Fruit fly (Drosophila melanogaster) whole organism, prepupa: ENCODE results near the gene CG46320.

Source experiments
- Blimp-1 ChIP-seq: fragments of 200-800 bp; sonication (Bioruptor generic); optimal IDR thresholded peaks from 3 replicates; lab custom pipeline; 2017; ENCODE audit warnings: missing biosample characterization, missing genetic modification characterization, mild to moderate bottlenecking, moderate library complexity, missing genetic modification reagents
- CG10631 ChIP-seq: fragments of 200-800 bp; sonication (Bioruptor generic); optimal IDR thresholded peaks from 2 replicates; lab custom pipeline; 2016; ENCODE audit warnings: missing biosample characterization, missing genetic modification characterization
- CG10669 ChIP-seq: fragments of 200-800 bp; sonication (Bioruptor generic); optimal IDR thresholded peaks from 3 replicates; lab custom pipeline; 2018; ENCODE audit warnings: missing biosample characterization, mild to moderate bottlenecking, missing genetic modification characterization, moderate library complexity
- CG11294 ChIP-seq: fragments of 200-800 bp; sonication (Bioruptor generic); IDR thresholded peaks from 2 replicates; pipeline ENCODE4 v1.3.6; 2022; ENCODE audit warnings: missing biosample characterization, missing genetic modification characterization
- CG11762 ChIP-seq: fragments of 200-800 bp; sonication (Bioruptor generic); optimal IDR thresholded peaks from 3 replicates; lab custom pipeline; 2016; ENCODE audit warnings: missing biosample characterization, missing genetic modification characterization; ENCODE audit not compliant: insufficient read depth
- CG11902 ChIP-seq: fragments of 200-800 bp; sonication (Bioruptor generic); optimal IDR thresholded peaks from 3 replicates; lab custom pipeline; 2016; ENCODE audit warnings: missing biosample characterization, missing genetic modification characterization
- CG15336 ChIP-seq: fragments of 200-800 bp; sonication (Bioruptor generic); IDR thresholded peaks from 2 replicates; pipeline ENCODE4 v1.3.6; 2022; ENCODE audit warnings: missing biosample characterization, missing genetic modification characterization
- CG31627 ChIP-seq: fragments of 200-800 bp; sonication (Bioruptor generic); optimal IDR thresholded peaks from 3 replicates; lab custom pipeline; 2016; ENCODE audit warnings: missing biosample characterization, missing genetic modification characterization
- CG32006 ChIP-seq: fragments of 200-800 bp; sonication (Bioruptor generic); optimal IDR thresholded peaks from 3 replicates; lab custom pipeline; 2017; ENCODE audit warnings: missing biosample characterization, mild to moderate bottlenecking, missing genetic modification characterization
- CG34406 ChIP-seq: fragments of 200-800 bp; sonication (Bioruptor generic); optimal IDR thresholded peaks from 3 replicates; lab custom pipeline; 2016; ENCODE audit warnings: missing biosample characterization, missing genetic modification characterization
- CG4318 ChIP-seq: fragments of 200-800 bp; sonication (Bioruptor generic); optimal IDR thresholded peaks from 3 replicates; lab custom pipeline; 2017; ENCODE audit warnings: missing biosample characterization, mild to moderate bottlenecking, missing genetic modification characterization
- CG6163 ChIP-seq: fragments of 200-800 bp; sonication (Bioruptor generic); IDR thresholded peaks from 3 replicates; pipeline ENCODE4 v1.3.6; 2022; ENCODE audit warnings: missing biosample characterization, missing genetic modification characterization
- CG6276 ChIP-seq: fragments of 200-800 bp; sonication (Bioruptor generic); optimal IDR thresholded peaks from 2 replicates; lab custom pipeline; 2017; ENCODE audit warnings: missing biosample characterization, mild to moderate bottlenecking, missing genetic modification characterization
- CG6792 ChIP-seq: fragments of 200-800 bp; sonication (Bioruptor generic); optimal IDR thresholded peaks from 3 replicates; lab custom pipeline; 2016; ENCODE audit warnings: missing biosample characterization, missing genetic modification characterization
- CG6854 ChIP-seq: fragments of 200-800 bp; sonication (Bioruptor generic); optimal IDR thresholded peaks from 2 replicates; lab custom pipeline; 2017; ENCODE audit warnings: missing biosample characterization, mild to moderate bottlenecking, missing genetic modification characterization
- CG7368 ChIP-seq: fragments of 200-800 bp; sonication (Bioruptor generic); optimal IDR thresholded peaks from 3 replicates; lab custom pipeline; 2016; ENCODE audit warnings: missing biosample characterization, missing genetic modification characterization
- CG8119 ChIP-seq: fragments of 200-800 bp; sonication (Bioruptor generic); IDR thresholded peaks from 3 replicates; pipeline ENCODE4 v1.3.6; 2022; ENCODE audit warnings: missing biosample characterization, missing genetic modification characterization
- CG8319 ChIP-seq: fragments of 200-800 bp; sonication (Bioruptor generic); optimal IDR thresholded peaks from 3 replicates; lab custom pipeline; 2016; ENCODE audit warnings: missing biosample characterization, missing genetic modification characterization
- CG9139 ChIP-seq: fragments of 200-800 bp; sonication (Bioruptor generic); optimal IDR thresholded peaks from 3 replicates; lab custom pipeline; 2017; ENCODE audit warnings: missing biosample characterization, mild to moderate bottlenecking, missing genetic modification characterization
- Eip75B ChIP-seq: fragments of 200-800 bp; sonication (Bioruptor generic); optimal IDR thresholded peaks from 3 replicates; lab custom pipeline; 2016; ENCODE audit warnings: missing biosample characterization, missing genetic modification characterization
- Eip78C ChIP-seq: fragments of 200-800 bp; sonication (Bioruptor generic); peaks from one replicate; lab custom pipeline; 2016; ENCODE audit warnings: missing biosample characterization, missing genetic modification characterization
- Eip93F ChIP-seq: fragments of 200-800 bp; sonication (Bioruptor generic); optimal IDR thresholded peaks from 2 replicates; lab custom pipeline; 2016; ENCODE audit warnings: missing biosample characterization, mild to moderate bottlenecking, missing genetic modification characterization
- Ets21C ChIP-seq: fragments of 200-800 bp; sonication (Bioruptor generic); optimal IDR thresholded peaks from 3 replicates; lab custom pipeline; 2016; ENCODE audit warnings: missing biosample characterization, missing genetic modification characterization
- Hr39 ChIP-seq: fragments of 200-800 bp; sonication (Bioruptor generic); optimal IDR thresholded peaks from 2 replicates; lab custom pipeline; 2016; ENCODE audit warnings: missing biosample characterization, missing genetic modification characterization
- Hr4 ChIP-seq: fragments of 200-800 bp; sonication (Bioruptor generic); optimal IDR thresholded peaks from 3 replicates; lab custom pipeline; 2016; ENCODE audit warnings: missing biosample characterization, missing genetic modification characterization
- Met ChIP-seq: fragments of 200-800 bp; sonication (Bioruptor generic); optimal IDR thresholded peaks from 3 replicates; lab custom pipeline; 2016; ENCODE audit warnings: missing biosample characterization, missing genetic modification characterization
- OdsH ChIP-seq: fragments of 200-800 bp; sonication (Bioruptor generic); optimal IDR thresholded peaks from 3 replicates; lab custom pipeline; 2016; ENCODE audit warnings: missing biosample characterization, missing genetic modification characterization
- Smox ChIP-seq: fragments of 200-800 bp; sonication (Bioruptor generic); optimal IDR thresholded peaks from 3 replicates; lab custom pipeline; 2016; ENCODE audit warnings: missing biosample characterization, missing genetic modification characterization
- Sox102F ChIP-seq: fragments of 200-800 bp; sonication (Bioruptor generic); optimal IDR thresholded peaks from 2 replicates; lab custom pipeline; 2016; ENCODE audit warnings: missing biosample characterization, mild to moderate bottlenecking, missing genetic modification characterization
- Sox14 ChIP-seq: fragments of 200-800 bp; sonication (Bioruptor generic); optimal IDR thresholded peaks from 3 replicates; lab custom pipeline; 2016; ENCODE audit warnings: missing biosample characterization, missing genetic modification characterization
- achi ChIP-seq: fragments of 200-800 bp; sonication (Bioruptor generic); optimal IDR thresholded peaks from 3 replicates; lab custom pipeline; 2016; ENCODE audit warnings: missing biosample characterization, missing genetic modification characterization
- acj6 ChIP-seq: fragments of 200-800 bp; sonication (Bioruptor generic); optimal IDR thresholded peaks from 3 replicates; lab custom pipeline; 2016; ENCODE audit warnings: missing biosample characterization, missing genetic modification characterization
- cyc ChIP-seq: fragments of 200-800 bp; sonication (Bioruptor generic); optimal IDR thresholded peaks from 3 replicates; lab custom pipeline; 2016; ENCODE audit warnings: missing biosample characterization, missing genetic modification characterization
- dac ChIP-seq: fragments of 200-800 bp; sonication (Bioruptor generic); optimal IDR thresholded peaks from 2 replicates; lab custom pipeline; 2017; ENCODE audit warnings: missing biosample characterization, mild to moderate bottlenecking, missing genetic modification characterization
- eg ChIP-seq: fragments of 200-800 bp; sonication (Bioruptor generic); IDR thresholded peaks from 3 replicates; pipeline ENCODE4 v1.3.6; 2022; ENCODE audit warnings: missing biosample characterization, missing genetic modification characterization
- esn ChIP-seq: fragments of 200-800 bp; sonication (Bioruptor generic); optimal IDR thresholded peaks from 2 replicates; lab custom pipeline; 2016; ENCODE audit warnings: missing biosample characterization, mild to moderate bottlenecking, missing genetic modification characterization, moderate library complexity
- fd59A ChIP-seq: fragments of 200-800 bp; sonication (Bioruptor generic); optimal IDR thresholded peaks from 2 replicates; lab custom pipeline; 2017; ENCODE audit warnings: missing biosample characterization, mild to moderate bottlenecking, missing genetic modification characterization, missing genetic modification reagents
- lz ChIP-seq: fragments of 200-800 bp; sonication (Bioruptor generic); optimal IDR thresholded peaks from 3 replicates; lab custom pipeline; 2016; ENCODE audit warnings: missing biosample characterization, missing genetic modification characterization
- net ChIP-seq: fragments of 200-800 bp; sonication (Bioruptor generic); optimal IDR thresholded peaks from 3 replicates; lab custom pipeline; 2016; ENCODE audit warnings: missing biosample characterization, missing genetic modification characterization
- pdm3 ChIP-seq: fragments of 200-800 bp; sonication (Bioruptor generic); optimal IDR thresholded peaks from 3 replicates; lab custom pipeline; 2016; ENCODE audit warnings: missing biosample characterization, missing genetic modification characterization
- salr ChIP-seq, 2 experiments: fragments of 200-800 bp; sonication (Bioruptor generic); optimal IDR thresholded peaks; 3 replicates each; lab custom pipeline; 2016 to 2018; ENCODE audit warnings: missing biosample characterization in 2 of 2, missing genetic modification characterization in 2 of 2, mild to moderate bottlenecking in 1 of 2
- svp ChIP-seq: fragments of 200-800 bp; sonication (Bioruptor generic); peaks from one replicate; lab custom pipeline; 2016; ENCODE audit warnings: missing biosample characterization, missing genetic modification characterization
- topi ChIP-seq: fragments of 200-800 bp; sonication (Bioruptor generic); optimal IDR thresholded peaks from 3 replicates; lab custom pipeline; 2016; ENCODE audit warnings: missing biosample characterization, missing genetic modification characterization
- vri ChIP-seq: fragments of 200-800 bp; sonication (Bioruptor generic); optimal IDR thresholded peaks from 3 replicates; lab custom pipeline; 2016; ENCODE audit warnings: missing biosample characterization, mild to moderate bottlenecking, missing genetic modification characterization

The CG46320 gene

dm6 chr3L:5623296-5623695, 40.6 kb upstream of the CG46320 start:
- TF ChIP-seq Blimp-1 (peak; percentile 89), Hr4 (GFP tag; lab: Kevin White, UChicago) (no peak), topi (no peak), CG11902 (GFP tag; lab: Kevin White, UChicago) (no peak), vri (GFP tag; lab: Kevin White, UChicago) (peak; percentile 2), CG6792 (GFP tag; lab: Kevin White, UChicago) (no peak), CG34406 (GFP tag; lab: Kevin White, UChicago) (no peak), CG11762 (GFP tag; lab: Kevin White, UChicago) (no peak), esn (no peak), fd59A (GFP tag; lab: Kevin White, UChicago) (no peak)

DNA sequence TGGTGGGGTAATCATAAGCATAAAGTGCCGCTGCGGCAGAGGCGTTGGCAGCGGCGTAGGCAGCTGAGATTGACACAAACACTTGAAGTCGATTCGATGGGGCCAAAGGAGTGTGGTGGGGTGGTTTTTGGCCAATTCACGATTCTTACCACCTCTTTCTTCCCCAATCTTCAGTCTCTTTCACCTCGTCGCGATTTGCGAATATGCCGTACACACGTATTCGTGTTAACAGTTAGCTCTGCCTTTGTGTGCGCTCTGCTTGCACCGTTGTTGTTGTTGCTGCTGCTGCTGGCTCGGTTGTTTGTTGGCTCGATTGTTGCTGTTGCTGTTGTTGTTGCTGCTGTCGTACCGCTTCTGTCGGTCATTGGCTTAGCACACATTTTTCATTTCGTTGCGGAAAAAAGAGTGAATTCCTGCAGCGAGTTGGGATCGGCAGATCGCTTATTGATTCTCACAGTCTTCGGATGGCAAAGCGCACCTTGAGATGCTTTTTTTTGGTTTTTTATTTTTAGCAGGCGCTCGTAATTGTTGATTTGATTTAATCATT, 38.7 kb upstream of the CG46320 start:
- TF ChIP-seq Met (GFP tag; lab: Kevin White, UChicago): peak; percentile 27
- no peak for TF ChIP-seq fd59A (GFP tag; lab: Kevin White, UChicago)
- peak; percentile 12 for TF ChIP-seq Eip78C (GFP tag; lab: Kevin White, UChicago)
- no peak for TF ChIP-seq CG6792 (GFP tag; lab: Kevin White, UChicago)
- TF ChIP-seq Ets21C (GFP tag; lab: Kevin White, UChicago): no peak
- TF ChIP-seq svp (GFP tag; lab: Kevin White, UChicago): peak; percentile 16
- no peak for TF ChIP-seq cyc (GFP tag; lab: Kevin White, UChicago)
- TF ChIP-seq Sox102F (GFP tag; lab: Kevin White, UChicago): peak; percentile 17
- TF ChIP-seq lz: no peak
- TF ChIP-seq Eip75B (GFP tag; lab: Kevin White, UChicago): peak; percentile 1
- no peak for TF ChIP-seq CG6276 (GFP tag; lab: Kevin White, UChicago)
- peak; percentile 2 for TF ChIP-seq Sox14 (GFP tag; lab: Kevin White, UChicago)
- TF ChIP-seq net (GFP tag; lab: Kevin White, UChicago): no peak
- TF ChIP-seq CG15336 (GFP tag; lab: Robert Waterston, UW): no peak
- peak; percentile 99 for TF ChIP-seq Blimp-1
- no peak for TF ChIP-seq CG11902 (GFP tag; lab: Kevin White, UChicago)
- peak; percentile 65 for TF ChIP-seq CG6854 (GFP tag; lab: Kevin White, UChicago)
- TF ChIP-seq eg (GFP tag; lab: Robert Waterston, UW): peak; percentile 36; the same call in 1 of the 3 replicates
- no peak for TF ChIP-seq CG11294 (GFP tag; lab: Robert Waterston, UW)

DNA sequence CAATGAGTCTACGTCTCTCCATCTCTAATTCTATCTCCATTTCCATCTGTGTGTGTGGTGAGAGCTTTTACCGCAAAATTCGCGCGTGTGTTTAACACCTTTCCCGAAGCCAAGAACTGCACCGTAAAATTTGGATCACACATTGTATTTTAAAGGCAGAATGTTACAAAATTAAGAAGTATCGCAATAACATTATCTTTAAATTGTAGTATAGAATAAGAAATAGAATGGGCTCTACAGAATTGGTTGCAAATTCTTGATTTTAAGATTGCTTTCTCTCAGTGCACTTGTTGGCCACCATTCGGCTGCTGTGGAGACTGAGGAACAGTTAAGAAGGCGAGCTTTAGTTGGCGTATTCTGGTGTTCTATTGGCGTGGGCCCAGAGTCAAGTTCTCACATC, 37.5 kb upstream of the CG46320 start:
- TF ChIP-seq cyc (GFP tag; lab: Kevin White, UChicago): peak; percentile 34
- no peak for TF ChIP-seq Eip93F (GFP tag; lab: Kevin White, UChicago)
- TF ChIP-seq esn: peak; percentile 39
- TF ChIP-seq Smox (GFP tag; lab: Kevin White, UChicago): peak; percentile 34
- TF ChIP-seq CG9139: no peak
- TF ChIP-seq CG10631 (GFP tag; lab: Kevin White, UChicago): peak; percentile 26
- peak; percentile 73 for TF ChIP-seq CG6276 (GFP tag; lab: Kevin White, UChicago)
- peak; percentile 24 for TF ChIP-seq Eip78C (GFP tag; lab: Kevin White, UChicago)
- peak; percentile 44 for TF ChIP-seq CG31627 (GFP tag; lab: Kevin White, UChicago)
- peak; percentile 2 for TF ChIP-seq Ets21C (GFP tag; lab: Kevin White, UChicago)
- TF ChIP-seq OdsH (GFP tag; lab: Kevin White, UChicago): peak; percentile 57
- peak; percentile 83 for TF ChIP-seq CG32006
- peak; percentile 55 for TF ChIP-seq Hr39 (GFP tag; lab: Kevin White, UChicago)
- peak; percentile 60 for TF ChIP-seq topi
- peak; percentile 47 for TF ChIP-seq dac (GFP tag; lab: Kevin White, UChicago)
- TF ChIP-seq CG6163: peak; percentile 73
- no peak for TF ChIP-seq CG11294 (GFP tag; lab: Robert Waterston, UW)
- no peak for TF ChIP-seq CG8319
- peak; percentile 70 for TF ChIP-seq eg (GFP tag; lab: Robert Waterston, UW)
- peak; percentile 83 for TF ChIP-seq CG15336 (GFP tag; lab: Robert Waterston, UW)
- no peak for TF ChIP-seq CG7368 (GFP tag; lab: Kevin White, UChicago)
- peak; percentile 63 for TF ChIP-seq achi (GFP tag; lab: Kevin White, UChicago)
- TF ChIP-seq Eip75B (GFP tag; lab: Kevin White, UChicago): peak; percentile 2
- peak; percentile 25 for TF ChIP-seq acj6
- peak; percentile 65 for TF ChIP-seq Sox14 (GFP tag; lab: Kevin White, UChicago)
- TF ChIP-seq CG4318 (GFP tag; lab: Kevin White, UChicago): peak; percentile 67
- peak; percentile 65 for TF ChIP-seq Met (GFP tag; lab: Kevin White, UChicago)
- peak in 1 of 2 experiments; percentile 59 for TF ChIP-seq salr (GFP tag; optimal IDR thresholded peaks at IDR 0.05; lab: Kevin White, UChicago)
- TF ChIP-seq pdm3 (GFP tag; lab: Kevin White, UChicago): peak; percentile 37
- no peak for TF ChIP-seq net (GFP tag; lab: Kevin White, UChicago)
- peak; percentile 82 for TF ChIP-seq svp (GFP tag; lab: Kevin White, UChicago)
- TF ChIP-seq CG10669 (GFP tag; lab: Kevin White, UChicago): no peak
- TF ChIP-seq CG8119 (GFP tag; lab: Robert Waterston, UW): peak; percentile 69
- peak; percentile 15 for TF ChIP-seq lz
- TF ChIP-seq Hr4 (GFP tag; lab: Kevin White, UChicago): no peak
- TF ChIP-seq vri (GFP tag; lab: Kevin White, UChicago): no peak
